Fruit fly (Drosophila melanogaster) whole organism, prepupa: ENCODE data around the gene Smu1.

Experiments
- CG10631 ChIP-seq: fragments of 200-800 bp; sonication (Bioruptor generic); optimal IDR thresholded peaks from 2 replicates; lab custom pipeline; 2016; ENCODE audit warnings: missing biosample characterization, missing genetic modification characterization
- CG10669 ChIP-seq: fragments of 200-800 bp; sonication (Bioruptor generic); optimal IDR thresholded peaks from 3 replicates; lab custom pipeline; 2018; ENCODE audit warnings: missing biosample characterization, mild to moderate bottlenecking, missing genetic modification characterization, moderate library complexity
- CG11294 ChIP-seq: fragments of 200-800 bp; sonication (Bioruptor generic); IDR thresholded peaks from 2 replicates; pipeline ENCODE4 v1.3.6; 2022; ENCODE audit warnings: missing biosample characterization, missing genetic modification characterization
- CG11902 ChIP-seq: fragments of 200-800 bp; sonication (Bioruptor generic); optimal IDR thresholded peaks from 3 replicates; lab custom pipeline; 2016; ENCODE audit warnings: missing biosample characterization, missing genetic modification characterization
- CG15336 ChIP-seq: fragments of 200-800 bp; sonication (Bioruptor generic); IDR thresholded peaks from 2 replicates; pipeline ENCODE4 v1.3.6; 2022; ENCODE audit warnings: missing biosample characterization, missing genetic modification characterization
- CG1621 ChIP-seq: fragments of 200-800 bp; sonication (Bioruptor generic); optimal IDR thresholded peaks from 3 replicates; lab custom pipeline; 2018; ENCODE audit warnings: missing biosample characterization, mild to moderate bottlenecking, missing genetic modification characterization
- CG16779 ChIP-seq: fragments of 200-800 bp; sonication (Bioruptor generic); optimal IDR thresholded peaks from 3 replicates; lab custom pipeline; 2017; ENCODE audit warnings: missing biosample characterization, mild to moderate bottlenecking, missing genetic modification characterization
- CG3032 ChIP-seq: fragments of 200-800 bp; optimal IDR thresholded peaks from 2 replicates; lab custom pipeline; 2019; ENCODE audit warnings: missing biosample characterization, mild to moderate bottlenecking, missing genetic modification characterization, moderate library complexity
- CG31627 ChIP-seq: fragments of 200-800 bp; sonication (Bioruptor generic); optimal IDR thresholded peaks from 3 replicates; lab custom pipeline; 2016; ENCODE audit warnings: missing biosample characterization, missing genetic modification characterization
- CG34406 ChIP-seq: fragments of 200-800 bp; sonication (Bioruptor generic); optimal IDR thresholded peaks from 3 replicates; lab custom pipeline; 2016; ENCODE audit warnings: missing biosample characterization, missing genetic modification characterization
- CG3919 ChIP-seq: fragments of 200-800 bp; sonication (Bioruptor generic); optimal IDR thresholded peaks from 3 replicates; lab custom pipeline; 2016; ENCODE audit warnings: missing biosample characterization, missing genetic modification characterization
- CG6163 ChIP-seq: fragments of 200-800 bp; sonication (Bioruptor generic); IDR thresholded peaks from 3 replicates; pipeline ENCODE4 v1.3.6; 2022; ENCODE audit warnings: missing biosample characterization, missing genetic modification characterization
- CG6276 ChIP-seq: fragments of 200-800 bp; sonication (Bioruptor generic); optimal IDR thresholded peaks from 2 replicates; lab custom pipeline; 2017; ENCODE audit warnings: missing biosample characterization, mild to moderate bottlenecking, missing genetic modification characterization
- CG6792 ChIP-seq: fragments of 200-800 bp; sonication (Bioruptor generic); optimal IDR thresholded peaks from 3 replicates; lab custom pipeline; 2016; ENCODE audit warnings: missing biosample characterization, missing genetic modification characterization
- CG7368 ChIP-seq: fragments of 200-800 bp; sonication (Bioruptor generic); optimal IDR thresholded peaks from 3 replicates; lab custom pipeline; 2016; ENCODE audit warnings: missing biosample characterization, missing genetic modification characterization
- CG8119 ChIP-seq: fragments of 200-800 bp; sonication (Bioruptor generic); IDR thresholded peaks from 3 replicates; pipeline ENCODE4 v1.3.6; 2022; ENCODE audit warnings: missing biosample characterization, missing genetic modification characterization
- CG8319 ChIP-seq: fragments of 200-800 bp; sonication (Bioruptor generic); optimal IDR thresholded peaks from 3 replicates; lab custom pipeline; 2016; ENCODE audit warnings: missing biosample characterization, missing genetic modification characterization
- CG8632 ChIP-seq: fragments of 200-800 bp; sonication (Bioruptor generic); optimal IDR thresholded peaks from 3 replicates; lab custom pipeline; 2016; ENCODE audit warnings: missing biosample characterization, missing genetic modification characterization
- CG9139 ChIP-seq: fragments of 200-800 bp; sonication (Bioruptor generic); optimal IDR thresholded peaks from 3 replicates; lab custom pipeline; 2017; ENCODE audit warnings: missing biosample characterization, mild to moderate bottlenecking, missing genetic modification characterization
- Eip75B ChIP-seq: fragments of 200-800 bp; sonication (Bioruptor generic); optimal IDR thresholded peaks from 3 replicates; lab custom pipeline; 2016; ENCODE audit warnings: missing biosample characterization, missing genetic modification characterization
- Eip78C ChIP-seq: fragments of 200-800 bp; sonication (Bioruptor generic); peaks from one replicate; lab custom pipeline; 2016; ENCODE audit warnings: missing biosample characterization, missing genetic modification characterization
- Eip93F ChIP-seq: fragments of 200-800 bp; sonication (Bioruptor generic); optimal IDR thresholded peaks from 2 replicates; lab custom pipeline; 2016; ENCODE audit warnings: missing biosample characterization, mild to moderate bottlenecking, missing genetic modification characterization
- Ets21C ChIP-seq: fragments of 200-800 bp; sonication (Bioruptor generic); optimal IDR thresholded peaks from 3 replicates; lab custom pipeline; 2016; ENCODE audit warnings: missing biosample characterization, missing genetic modification characterization
- Ets96B ChIP-seq: fragments of 200-800 bp; optimal IDR thresholded peaks from 2 replicates; lab custom pipeline; 2019; ENCODE audit warnings: missing biosample characterization, mild to moderate bottlenecking, missing genetic modification characterization, moderate library complexity
- Gug ChIP-seq: fragments of 200-800 bp; sonication (Bioruptor generic); IDR thresholded peaks from 2 replicates; pipeline ENCODE4 v1.3.6; 2022; ENCODE audit warnings: missing biosample characterization, missing genetic modification characterization
- Hr38 ChIP-seq: sonication (Bioruptor generic); optimal IDR thresholded peaks from 2 replicates; lab custom pipeline; 2016; ENCODE audit warnings: missing biosample characterization, missing genetic modification characterization
- Hr39 ChIP-seq: fragments of 200-800 bp; sonication (Bioruptor generic); optimal IDR thresholded peaks from 2 replicates; lab custom pipeline; 2016; ENCODE audit warnings: missing biosample characterization, missing genetic modification characterization
- Hr4 ChIP-seq: fragments of 200-800 bp; sonication (Bioruptor generic); optimal IDR thresholded peaks from 3 replicates; lab custom pipeline; 2016; ENCODE audit warnings: missing biosample characterization, missing genetic modification characterization
- Met ChIP-seq: fragments of 200-800 bp; sonication (Bioruptor generic); optimal IDR thresholded peaks from 3 replicates; lab custom pipeline; 2016; ENCODE audit warnings: missing biosample characterization, missing genetic modification characterization
- OdsH ChIP-seq: fragments of 200-800 bp; sonication (Bioruptor generic); optimal IDR thresholded peaks from 3 replicates; lab custom pipeline; 2016; ENCODE audit warnings: missing biosample characterization, missing genetic modification characterization
- Smox ChIP-seq: fragments of 200-800 bp; sonication (Bioruptor generic); optimal IDR thresholded peaks from 3 replicates; lab custom pipeline; 2016; ENCODE audit warnings: missing biosample characterization, missing genetic modification characterization
- Sox102F ChIP-seq: fragments of 200-800 bp; sonication (Bioruptor generic); optimal IDR thresholded peaks from 2 replicates; lab custom pipeline; 2016; ENCODE audit warnings: missing biosample characterization, mild to moderate bottlenecking, missing genetic modification characterization
- Sox14 ChIP-seq: fragments of 200-800 bp; sonication (Bioruptor generic); optimal IDR thresholded peaks from 3 replicates; lab custom pipeline; 2016; ENCODE audit warnings: missing biosample characterization, missing genetic modification characterization
- Sox15 ChIP-seq: fragments of 200-800 bp; sonication (Bioruptor generic); optimal IDR thresholded peaks from 3 replicates; lab custom pipeline; 2016; ENCODE audit warnings: missing biosample characterization, missing genetic modification characterization
- acj6 ChIP-seq: fragments of 200-800 bp; sonication (Bioruptor generic); optimal IDR thresholded peaks from 3 replicates; lab custom pipeline; 2016; ENCODE audit warnings: missing biosample characterization, missing genetic modification characterization
- cyc ChIP-seq: fragments of 200-800 bp; sonication (Bioruptor generic); optimal IDR thresholded peaks from 3 replicates; lab custom pipeline; 2016; ENCODE audit warnings: missing biosample characterization, missing genetic modification characterization
- dsx ChIP-seq: fragments of 200-800 bp; optimal IDR thresholded peaks from 3 replicates; lab custom pipeline; 2019; ENCODE audit warnings: missing biosample characterization, mild to moderate bottlenecking, missing genetic modification characterization, moderate library complexity; ENCODE audit not compliant: poor library complexity, severe bottlenecking
- fd59A ChIP-seq: fragments of 200-800 bp; sonication (Bioruptor generic); optimal IDR thresholded peaks from 2 replicates; lab custom pipeline; 2017; ENCODE audit warnings: missing biosample characterization, mild to moderate bottlenecking, missing genetic modification characterization, missing genetic modification reagents
- fd85E ChIP-seq: fragments of 200-800 bp; sonication (Bioruptor generic); optimal IDR thresholded peaks from 3 replicates; lab custom pipeline; 2016; ENCODE audit warnings: missing biosample characterization, missing genetic modification characterization
- fkh ChIP-seq: fragments of 200-800 bp; sonication (Bioruptor generic); optimal IDR thresholded peaks from 3 replicates; lab custom pipeline; 2017; ENCODE audit warnings: missing biosample characterization, mild to moderate bottlenecking, missing genetic modification characterization, moderate library complexity
- lz ChIP-seq: fragments of 200-800 bp; sonication (Bioruptor generic); optimal IDR thresholded peaks from 3 replicates; lab custom pipeline; 2016; ENCODE audit warnings: missing biosample characterization, missing genetic modification characterization
- net ChIP-seq: fragments of 200-800 bp; sonication (Bioruptor generic); optimal IDR thresholded peaks from 3 replicates; lab custom pipeline; 2016; ENCODE audit warnings: missing biosample characterization, missing genetic modification characterization
- pdm3 ChIP-seq: fragments of 200-800 bp; sonication (Bioruptor generic); optimal IDR thresholded peaks from 3 replicates; lab custom pipeline; 2016; ENCODE audit warnings: missing biosample characterization, missing genetic modification characterization
- spab ChIP-seq: fragments of 200-800 bp; sonication (Bioruptor generic); optimal IDR thresholded peaks from 2 replicates; lab custom pipeline; 2017; ENCODE audit warnings: missing biosample characterization, mild to moderate bottlenecking, missing genetic modification characterization, missing genetic modification reagents
- ss ChIP-seq, 2 experiments: fragments of 200-800 bp; sonication (Bioruptor generic); optimal IDR thresholded peaks; 2 replicates in 1 of 2; 3 replicates in 1 of 2; lab custom pipeline; 2017 to 2018; ENCODE audit warnings: mild to moderate bottlenecking in 2 of 2, missing biosample characterization in 2 of 2, missing genetic modification characterization in 2 of 2, moderate library complexity in 1 of 2
- svp ChIP-seq: fragments of 200-800 bp; sonication (Bioruptor generic); peaks from one replicate; lab custom pipeline; 2016; ENCODE audit warnings: missing biosample characterization, missing genetic modification characterization
- topi ChIP-seq: fragments of 200-800 bp; sonication (Bioruptor generic); optimal IDR thresholded peaks from 3 replicates; lab custom pipeline; 2016; ENCODE audit warnings: missing biosample characterization, missing genetic modification characterization

Gene Smu1

dm6 chr3R:18980863-18981536 lies at the start of gene Smu1, which contains the start of gene dnk:
TSS of gene Smu1 (minus strand) at chr3R:18981324.
TSS of gene dnk (plus strand) at chr3R:18980995.
- TF ChIP-seq CG6276: peak; percentile 63
- TF ChIP-seq CG11294 (GFP tag; lab: Robert Waterston, UW): no peak
- TF ChIP-seq Smox (GFP tag; lab: Kevin White, UChicago): peak; percentile 16
- no peak for TF ChIP-seq CG3919 (GFP tag; lab: Kevin White, UChicago)
- no peak for TF ChIP-seq Sox15 (GFP tag; lab: Kevin White, UChicago)
- peak; percentile 23 for TF ChIP-seq Met
- TF ChIP-seq svp: peak; percentile 32
- no peak for TF ChIP-seq CG7368 (GFP tag; lab: Kevin White, UChicago)
- TF ChIP-seq CG16779 (tag; lab: Kevin White, UChicago): peak; percentile 34
- no peak for TF ChIP-seq CG8632
- TF ChIP-seq CG31627: no peak
- TF ChIP-seq CG11902: no peak
- 0 out of 2 replicates have a peak, but pooled peaks have one; percentile 29 for TF ChIP-seq CG15336
- peak; percentile 30 for TF ChIP-seq CG9139 (GFP tag; lab: Kevin White, UChicago)
- peak; percentile 28 for TF ChIP-seq Sox14
- TF ChIP-seq dsx (GFP tag; lab: Kevin White, UChicago): no peak
- TF ChIP-seq CG8119 (GFP tag; lab: Robert Waterston, UW): peak; percentile 48; the same call in 1 of the 3 replicates
- TF ChIP-seq spab: no peak
- no peak for TF ChIP-seq CG8319 (GFP tag; lab: Kevin White, UChicago)
- TF ChIP-seq CG6163: peak; percentile 65; the same call in 2 of the 3 replicates
- TF ChIP-seq Sox102F (GFP tag; lab: Kevin White, UChicago): no peak
- peak; percentile 5 for TF ChIP-seq Hr4 (GFP tag; lab: Kevin White, UChicago)
- TF ChIP-seq fd85E (GFP tag; lab: Kevin White, UChicago): no peak
- no peak for TF ChIP-seq Hr39 (GFP tag; lab: Kevin White, UChicago)

- TF ChIP-seq CG8319 (GFP tag; lab: Kevin White, UChicago) (no peak), net (GFP tag; lab: Kevin White, UChicago) (peak; percentile 89), CG10669 (GFP tag; lab: Kevin White, UChicago) (no peak), Met (no peak), lz (peak; percentile 82), acj6 (GFP tag; lab: Kevin White, UChicago) (peak; percentile 87), Hr4 (GFP tag; lab: Kevin White, UChicago) (peak; percentile 91), CG6792 (GFP tag; lab: Kevin White, UChicago) (peak; percentile 72), Ets96B (tag; lab: Kevin White, UChicago) (peak; percentile 70), CG6276 (no peak), topi (GFP tag; lab: Kevin White, UChicago) (peak; percentile 65), Gug (GFP tag; lab: Robert Waterston, UW) (peak; percentile 72), OdsH (GFP tag; lab: Kevin White, UChicago) (peak; percentile 85), CG1621 (tag; lab: Kevin White, UChicago) (peak; percentile 72), Ets21C (peak; percentile 68), fkh (peak; percentile 74), Hr39 (GFP tag; lab: Kevin White, UChicago) (peak; percentile 82), CG8119 (GFP tag; lab: Robert Waterston, UW) (peak; percentile 65; the same call in 2 of the 3 replicates), CG31627 (peak; percentile 82), dsx (GFP tag; lab: Kevin White, UChicago) (peak; percentile 31), Eip78C (GFP tag; lab: Kevin White, UChicago) (peak; percentile 94), Eip75B (GFP tag; lab: Kevin White, UChicago) (peak; percentile 82), fd85E (GFP tag; lab: Kevin White, UChicago) (no peak), CG3919 (GFP tag; lab: Kevin White, UChicago) (peak; percentile 89), Sox102F (GFP tag; lab: Kevin White, UChicago) (no peak), Sox14 (peak; percentile 83), CG11294 (GFP tag; lab: Robert Waterston, UW) (peak; percentile 73), Hr38 (peak; percentile 78), CG34406 (GFP tag; lab: Kevin White, UChicago) (peak; percentile 58), Smox (GFP tag; lab: Kevin White, UChicago) (no peak), ss (GFP tag; optimal IDR thresholded peaks at IDR 0.05; lab: Kevin White, UChicago) (peak in 1 of 2 experiments; percentile 53), cyc (peak; percentile 82), pdm3 (GFP tag; lab: Kevin White, UChicago) (peak; percentile 88), Eip93F (GFP tag; lab: Kevin White, UChicago) (no peak), CG10631 (GFP tag; lab: Kevin White, UChicago) (no peak), CG9139 (GFP tag; lab: Kevin White, UChicago) (no peak), fd59A (GFP tag; lab: Kevin White, UChicago) (peak; percentile 56), CG3032 (tag; lab: Kevin White, UChicago) (peak; percentile 69)
These were observed 47.6 kb upstream of the Smu1 start, which contains the start of the genes GatA and P5cr for dm6 chr3R:19028758-19029157. TSS of gene GatA (minus strand) at chr3R:19028857. TSS of gene P5cr (plus strand) at chr3R:19028931.
